Worm (Caenorhabditis elegans): ENCODE measurements around the gene gfl-1.

DNA sequence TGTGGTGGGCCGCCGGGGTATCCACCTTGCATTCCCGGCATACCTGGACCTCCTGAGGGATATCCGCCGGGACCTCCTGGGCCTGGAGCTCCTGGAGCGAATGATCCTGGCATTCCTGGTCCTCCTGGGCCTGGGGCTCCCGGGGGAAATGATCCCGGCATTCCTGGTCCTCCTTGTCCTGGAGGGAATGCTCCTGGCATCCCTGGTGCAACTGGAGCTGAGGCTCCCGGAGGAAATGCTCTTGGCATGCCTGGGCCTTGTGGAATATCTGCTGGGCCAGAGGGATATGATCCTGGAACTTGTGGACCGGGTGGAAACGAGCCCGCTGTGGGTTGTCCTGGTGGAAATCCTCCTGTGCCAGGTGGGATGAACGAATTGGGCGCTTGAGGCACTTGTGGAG lies 43.9 kb downstream of the gfl-1 start:
- TF ChIP-seq nhr-28 (tag; optimal IDR thresholded peaks at IDR 0.05) = no peak
- no peak for TF ChIP-seq nhr-90 (tag; optimal IDR thresholded peaks at IDR 0.05; ENCODE audit: poor library complexity)
- no peak for TF ChIP-seq unc-130 (tag; optimal IDR thresholded peaks at IDR 0.05)
- TF ChIP-seq nhr-76 (tag; optimal IDR thresholded peaks at IDR 0.05) = no peak
- TF ChIP-seq unc-62 (GFP tag; optimal IDR thresholded peaks at IDR 0.05) = no peak
- no peak for TF ChIP-seq ama-1 (optimal IDR thresholded peaks at IDR 0.05)
- TF ChIP-seq nhr-77 (tag; optimal IDR thresholded peaks at IDR 0.05) = no peak
- TF ChIP-seq mab-9 (GFP tag; IDR thresholded peaks at IDR 0.05) = no peak
- no peak for TF ChIP-seq nhr-71 (tag; optimal IDR thresholded peaks at IDR 0.05)
- no peak for TF ChIP-seq nhr-12 (tag; optimal IDR thresholded peaks at IDR 0.05)
